Fruit fly (Drosophila melanogaster): ENCODE measurements around the gene CG9519.

The CG9519 gene

DNA sequence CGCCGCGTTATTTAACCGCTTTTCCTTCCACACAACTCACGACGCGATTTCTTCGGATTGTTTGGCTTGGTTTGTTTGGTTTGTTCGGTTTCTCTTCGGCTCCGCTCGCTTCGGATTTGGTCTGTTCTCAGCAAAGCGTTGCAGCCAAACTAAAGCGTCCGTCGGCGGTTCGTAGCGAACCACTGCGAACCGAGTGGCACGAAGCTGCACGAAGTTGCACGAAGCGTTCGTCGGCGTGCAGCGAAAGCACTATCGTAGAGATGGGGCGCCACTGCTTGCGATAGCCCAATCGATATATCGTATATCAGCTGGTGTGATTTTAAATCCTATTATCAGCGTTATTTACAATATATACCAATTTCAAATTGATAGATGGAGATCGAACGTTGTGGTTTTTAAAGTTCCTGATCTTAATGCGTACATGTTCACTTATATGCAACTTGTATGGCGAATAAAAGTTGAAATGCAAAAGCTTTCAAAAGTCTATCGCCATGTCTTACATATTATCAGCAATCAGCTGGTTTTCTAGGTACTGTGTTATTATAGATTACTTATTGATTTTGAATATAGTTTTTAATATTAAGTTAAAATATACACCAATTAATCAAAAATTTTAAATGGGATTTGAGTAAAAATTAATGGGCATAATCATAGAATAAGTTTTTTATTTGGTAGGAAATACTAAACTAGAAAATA, 30.1 kb downstream of the CG9519 start, which contains the start of gene rut (continued):
- TF ChIP-seq Med (GFP tag), result peak; percentile 89
- no peak for TF ChIP-seq CG11398 (GFP tag; optimal IDR thresholded peaks at IDR 0.05)
- TF ChIP-seq D (optimal IDR thresholded peaks at IDR 0.05), result no peak
- TF ChIP-seq D (GFP tag; optimal IDR thresholded peaks at IDR 0.05), result no peak
- no peak for TF ChIP-seq Fer2 (tag; optimal IDR thresholded peaks at IDR 0.05)
- TF ChIP-seq CG14860 (GFP tag; IDR thresholded peaks at IDR 0.05; ENCODE audit: partially characterized antibody), result peak; percentile 94
- TF ChIP-seq CG17186 (GFP tag; optimal IDR thresholded peaks at IDR 0.05), result no peak
- TF ChIP-seq CG10366 (GFP tag; IDR thresholded peaks at IDR 0.05), result peak; percentile 22; the same call in 1 of the 2 replicates
- TF ChIP-seq pfk (GFP tag; optimal IDR thresholded peaks at IDR 0.05), result no peak
- TF ChIP-seq CG1529 (GFP tag; optimal IDR thresholded peaks at IDR 0.05), result no peak
- TF ChIP-seq run (tag; optimal IDR thresholded peaks at IDR 0.05), result no peak
- TF ChIP-seq CG6791 (GFP tag; IDR thresholded peaks at IDR 0.05; ENCODE audit: partially characterized antibody), result peak; percentile 96
- peak; percentile 52 for TF ChIP-seq Adf1 (GFP tag; IDR thresholded peaks at IDR 0.05)
- TF ChIP-seq CG16863 (GFP tag; optimal IDR thresholded peaks at IDR 0.05), result no peak
- TF ChIP-seq CG8765 (GFP tag; IDR thresholded peaks at IDR 0.05), result no peak
- no peak for TF ChIP-seq bowl (GFP tag; IDR thresholded peaks at IDR 0.05)
- no peak for TF ChIP-seq CG9437 (GFP tag; optimal IDR thresholded peaks at IDR 0.05)
- no peak for TF ChIP-seq Sin3A (optimal IDR thresholded peaks at IDR 0.05)
- no peak for TF ChIP-seq Atf6 (GFP tag; IDR thresholded peaks at IDR 0.05)
- TF ChIP-seq CG17612 (GFP tag; IDR thresholded peaks at IDR 0.05), result no peak
- TF ChIP-seq eve (GFP tag; optimal IDR thresholded peaks at IDR 0.05), result no peak
- TF ChIP-seq CG4707 (GFP tag; optimal IDR thresholded peaks at IDR 0.05), result no peak
- peak; percentile 95 for TF ChIP-seq hb (GFP tag; IDR thresholded peaks at IDR 0.05; ENCODE audit: partially characterized antibody)
- TF ChIP-seq Camta (GFP tag; optimal IDR thresholded peaks at IDR 0.05), result no peak
- no peak for TF ChIP-seq CG18262 (tag; optimal IDR thresholded peaks at IDR 0.05)
- TF ChIP-seq nom (GFP tag; optimal IDR thresholded peaks at IDR 0.05), result peak; percentile 11
- TF ChIP-seq tll (GFP tag; optimal IDR thresholded peaks at IDR 0.05), result no peak
- TF ChIP-seq CG13296 (GFP tag; optimal IDR thresholded peaks at IDR 0.05), result no peak
- TF ChIP-seq Pdp1 (GFP tag; optimal IDR thresholded peaks at IDR 0.05), result peak in 1 of 2 experiments; percentile 25
- TF ChIP-seq Oaz (GFP tag; IDR thresholded peaks at IDR 0.05), result no peak
- no peak for TF ChIP-seq CG2875 (GFP tag; optimal IDR thresholded peaks at IDR 0.05)
- TF ChIP-seq zf30C (GFP tag; optimal IDR thresholded peaks at IDR 0.05), result no peak
- no peak for TF ChIP-seq CG2889 (GFP tag; IDR thresholded peaks at IDR 0.05)
- no peak for TF ChIP-seq ewg (GFP tag; optimal IDR thresholded peaks at IDR 0.05)
- no peak for TF ChIP-seq cad (GFP tag; optimal IDR thresholded peaks at IDR 0.05)
- TF ChIP-seq Lim3 (GFP tag; IDR thresholded peaks at IDR 0.05), result no peak
- TF ChIP-seq CG7556 (GFP tag; optimal IDR thresholded peaks at IDR 0.05), result no peak
- no peak for TF ChIP-seq aop (GFP tag; IDR thresholded peaks at IDR 0.05)
- TF ChIP-seq CG3407 (GFP tag; optimal IDR thresholded peaks at IDR 0.05), result no peak
- no peak for TF ChIP-seq disco-r (GFP tag; optimal IDR thresholded peaks at IDR 0.05)
- no peak for TF ChIP-seq Nf-YB (GFP tag; optimal IDR thresholded peaks at IDR 0.05)
- TF ChIP-seq HHEX (GFP tag; optimal IDR thresholded peaks at IDR 0.05), result peak; percentile 34
- no peak for TF ChIP-seq CG12299 (tag; optimal IDR thresholded peaks at IDR 0.05)
- TF ChIP-seq B-H1 (GFP tag; IDR thresholded peaks at IDR 0.05), result no peak
- TF ChIP-seq danr (GFP tag; IDR thresholded peaks at IDR 0.05), result no peak
- peak; percentile 93 for TF ChIP-seq tna (GFP tag; IDR thresholded peaks at IDR 0.05; ENCODE audit: partially characterized antibody)
- TF ChIP-seq CG4730 (GFP tag; IDR thresholded peaks at IDR 0.05), result no peak
- TF ChIP-seq CG7745 (tag; optimal IDR thresholded peaks at IDR 0.05), result no peak
- TF ChIP-seq unpg (GFP tag; optimal IDR thresholded peaks at IDR 0.05), result no peak
- peak; percentile 84 for TF ChIP-seq CG3995 (GFP tag; optimal IDR thresholded peaks at IDR 0.05)

Measured in whole organism, embryonic.